Worm (Caenorhabditis elegans): ENCODE results near the gene F32E10.5.

F32E10.5 gene

ce11 chrIV:7530226-7531070 lies 47.7 kb downstream of the F32E10.5 start:
- TF ChIP-seq ama-1 (optimal IDR thresholded peaks at IDR 0.05) (no peak), ama-1 (GFP tag; optimal IDR thresholded peaks at IDR 0.05) (no peak), ccch-3 (GFP tag; optimal IDR thresholded peaks at IDR 0.05) (no peak), dpff-1 (tag; optimal IDR thresholded peaks at IDR 0.05) (no peak)

Measured in whole organism, young adult.